Fruit fly (Drosophila melanogaster): ENCODE results near the gene Pus10.

The Pus10 gene

dm6 chr2L:160581-161452 is 5.7 kb upstream of the Pus10 start (continued):
- TF ChIP-seq CG14014 (GFP tag; IDR thresholded peaks at IDR 0.05), result no peak
- TF ChIP-seq so (GFP tag; IDR thresholded peaks at IDR 0.05), result no peak
- no peak for TF ChIP-seq sc (optimal IDR thresholded peaks at IDR 0.05)
- TF ChIP-seq sc (GFP tag; optimal IDR thresholded peaks at IDR 0.05), result no peak
- TF ChIP-seq CG2712 (tag; optimal IDR thresholded peaks at IDR 0.05), result no peak
- TF ChIP-seq pho (GFP tag; optimal IDR thresholded peaks at IDR 0.05), result peak; percentile 40
- no peak for TF ChIP-seq D (optimal IDR thresholded peaks at IDR 0.05)
- TF ChIP-seq D (GFP tag; optimal IDR thresholded peaks at IDR 0.05), result no peak
- peak; percentile 44 for TF ChIP-seq CG13296 (GFP tag; optimal IDR thresholded peaks at IDR 0.05)
- no peak for TF ChIP-seq Ada2b (GFP tag; IDR thresholded peaks at IDR 0.05)
- no peak for TF ChIP-seq tx (GFP tag; optimal IDR thresholded peaks at IDR 0.05)
- no peak for TF ChIP-seq CG12219 (GFP tag; optimal IDR thresholded peaks at IDR 0.05)
- no peak for TF ChIP-seq dysf (GFP tag; IDR thresholded peaks at IDR 0.05)
- TF ChIP-seq tup (GFP tag; optimal IDR thresholded peaks at IDR 0.05), result no peak
- TF ChIP-seq CG17359 (tag; optimal IDR thresholded peaks at IDR 0.05), result peak; percentile 91
- no peak for TF ChIP-seq sisA (GFP tag; IDR thresholded peaks at IDR 0.05)
- TF ChIP-seq BEAF-32 (GFP tag; optimal IDR thresholded peaks at IDR 0.05), result no peak
- peak; percentile 75 for TF ChIP-seq CG34376 (GFP tag; optimal IDR thresholded peaks at IDR 0.05)
- TF ChIP-seq kay (GFP tag; optimal IDR thresholded peaks at IDR 0.05), result no peak
- TF ChIP-seq Dbx (GFP tag; IDR thresholded peaks at IDR 0.05), result no peak
- no peak for TF ChIP-seq tio (GFP tag; optimal IDR thresholded peaks at IDR 0.05)
- no peak for TF ChIP-seq CG11723 (GFP tag; optimal IDR thresholded peaks at IDR 0.05)
- peak; percentile 85 for TF ChIP-seq CG6254 (GFP tag; optimal IDR thresholded peaks at IDR 0.05)
- TF ChIP-seq ara (GFP tag; IDR thresholded peaks at IDR 0.05), result no peak
- TF ChIP-seq CG10147 (GFP tag; optimal IDR thresholded peaks at IDR 0.05), result peak; percentile 62
- no peak for TF ChIP-seq CG4282 (GFP tag; optimal IDR thresholded peaks at IDR 0.05)
- TF ChIP-seq CG17385 (GFP tag; optimal IDR thresholded peaks at IDR 0.05), result peak; percentile 37
- no peak for TF ChIP-seq ind (GFP tag; optimal IDR thresholded peaks at IDR 0.05)
- no peak for TF ChIP-seq pan (optimal IDR thresholded peaks at IDR 0.05)
- TF ChIP-seq pan (GFP tag; optimal IDR thresholded peaks at IDR 0.05 in 1 of 2, IDR thresholded peaks at IDR 0.05 in 1 of 2), result no peak
- TF ChIP-seq CrebB (tag; optimal IDR thresholded peaks at IDR 0.05), result peak; percentile 60
- TF ChIP-seq Lhr (GFP tag; optimal IDR thresholded peaks at IDR 0.05), result no peak
- TF ChIP-seq Sox100B (GFP tag; optimal IDR thresholded peaks at IDR 0.05), result no peak
- TF ChIP-seq CG10565 (GFP tag; optimal IDR thresholded peaks at IDR 0.05), result no peak
- peak; percentile 43 for TF ChIP-seq CG17829 (tag; optimal IDR thresholded peaks at IDR 0.05)
- TF ChIP-seq ATbp (GFP tag; optimal IDR thresholded peaks at IDR 0.05), result no peak
- TF ChIP-seq bab2 (GFP tag; optimal IDR thresholded peaks at IDR 0.05), result no peak
- TF ChIP-seq CG4617 (GFP tag; optimal IDR thresholded peaks at IDR 0.05; ENCODE audit: borderline replicate concordance), result no peak
- TF ChIP-seq eyg (GFP tag; optimal IDR thresholded peaks at IDR 0.05), result no peak
- TF ChIP-seq Neu2 (GFP tag; optimal IDR thresholded peaks at IDR 0.05; ENCODE audit: borderline replicate concordance), result no peak
- TF ChIP-seq sqz (GFP tag; optimal IDR thresholded peaks at IDR 0.05), result peak; percentile 100
- no peak for TF ChIP-seq CG2875 (GFP tag; optimal IDR thresholded peaks at IDR 0.05)
- peak; percentile 43 for TF ChIP-seq BtbVII (GFP tag; optimal IDR thresholded peaks at IDR 0.05)
- no peak for TF ChIP-seq CG6175 (GFP tag; IDR thresholded peaks at IDR 0.05)
- TF ChIP-seq fd96Cb (tag; optimal IDR thresholded peaks at IDR 0.05), result no peak
- TF ChIP-seq Mrtf (GFP tag; IDR thresholded peaks at IDR 0.05), result no peak
- TF ChIP-seq CG31441 (GFP tag; IDR thresholded peaks at IDR 0.05), result no peak
- no peak for TF ChIP-seq GATAe (GFP tag; conservative IDR thresholded peaks at IDR 0.05)
- TF ChIP-seq CG3065 (GFP tag; optimal IDR thresholded peaks at IDR 0.05), result no peak
- TF ChIP-seq CG8765 (GFP tag; IDR thresholded peaks at IDR 0.05), result no peak

Measured in whole organism, embryonic.